Worm (Caenorhabditis elegans): Measurements from ENCODE around the gene glb-13.

glb-13 gene

ce11 chrX:12393786-12394308, 15.7 kb upstream of the glb-13 start, which contains the start of gene F17E5.2 (continued):
- TF ChIP-seq lsy-27 (tag; optimal IDR thresholded peaks at IDR 0.05; ENCODE audit: borderline replicate concordance, insufficient read depth) (no peak), C06A6.2 (GFP tag; conservative IDR thresholded peaks at IDR 0.05) (peak; percentile 70), madf-8 (GFP tag; conservative IDR thresholded peaks at IDR 0.05) (no peak), K12H6.12 (tag; optimal IDR thresholded peaks at IDR 0.05) (peak; percentile 88), ztf-6 (GFP tag; IDR thresholded peaks at IDR 0.05) (0 out of 2 replicates have a peak, but pooled peaks have one; percentile 5), sdz-38 (tag; optimal IDR thresholded peaks at IDR 0.05) (no peak), lag-1 (GFP tag; IDR thresholded peaks at IDR 0.05) (no peak), lir-1 (GFP tag; conservative IDR thresholded peaks at IDR 0.05) (peak; percentile 49; the same call in 1 of the 2 replicates), zim-3 (tag; optimal IDR thresholded peaks at IDR 0.05) (no peak), mcd-1 (GFP tag; IDR thresholded peaks at IDR 0.05) (no peak; the same call in 1 of the 2 replicates), bed-1 (GFP tag; IDR thresholded peaks at IDR 0.05) (no peak), F23B12.7 (tag; optimal IDR thresholded peaks at IDR 0.05; ENCODE audit: insufficient read depth) (peak; percentile 14), sea-2 (GFP tag; IDR thresholded peaks at IDR 0.05) (no peak), B0019.2 (GFP tag; conservative IDR thresholded peaks at IDR 0.05) (no peak), pbrm-1 (GFP tag; IDR thresholded peaks at IDR 0.05) (peak; percentile 86), ZK185.1 (tag; optimal IDR thresholded peaks at IDR 0.05; ENCODE audit: poor library complexity, severe bottlenecking) (peak; percentile 61), snpc-4 (GFP tag; optimal IDR thresholded peaks at IDR 0.05) (no peak), snpc-4 (tag; optimal IDR thresholded peaks at IDR 0.05) (peak in 2 of 4 experiments; percentile 51 to 80), tbx-9 (tag; optimal IDR thresholded peaks at IDR 0.05; ENCODE audit: borderline replicate concordance) (no peak), F10E7.11 (tag; optimal IDR thresholded peaks at IDR 0.05) (no peak), nfyb-1 (GFP tag; IDR thresholded peaks at IDR 0.05) (peak; percentile 83), lin-35 (GFP tag; optimal IDR thresholded peaks at IDR 0.05) (peak in 1 of 3 experiments; percentile 93), tlf-1 (GFP tag; optimal IDR thresholded peaks at IDR 0.05) (peak; percentile 53), nhr-27 (tag; optimal IDR thresholded peaks at IDR 0.05) (no peak), nhr-90 (tag; optimal IDR thresholded peaks at IDR 0.05) (no peak), nhr-80 (tag; optimal IDR thresholded peaks at IDR 0.05) (peak; percentile 94), hmg-1.2 (GFP tag; IDR thresholded peaks at IDR 0.05) (peak; percentile 87), nhr-120 (GFP tag; IDR thresholded peaks at IDR 0.05) (no peak), pha-4 (tag; optimal IDR thresholded peaks at IDR 0.05) (peak; percentile 27), let-526 (GFP tag; IDR thresholded peaks at IDR 0.05) (peak; percentile 47; the same call in 1 of the 2 replicates), Y67H2A.10 (GFP tag; conservative IDR thresholded peaks at IDR 0.05) (no peak), lin-26 (GFP tag; IDR thresholded peaks at IDR 0.05) (no peak; the same call in 1 of the 2 replicates), lin-40 (tag; optimal IDR thresholded peaks at IDR 0.05) (peak; percentile 93), B0035.1 (tag; optimal IDR thresholded peaks at IDR 0.05) (no peak), hmg-20 (GFP tag; IDR thresholded peaks at IDR 0.05) (0 out of 2 replicates have a peak, but pooled peaks have one; percentile 14), hlh-12 (tag; optimal IDR thresholded peaks at IDR 0.05) (no peak), ceh-79 (tag; optimal IDR thresholded peaks at IDR 0.05) (no peak), Y53G8AR.9 (GFP tag; conservative IDR thresholded peaks at IDR 0.05) (peak; percentile 75), K11D2.4 (GFP tag; IDR thresholded peaks at IDR 0.05) (peak; percentile 90), ztf-26 (tag; optimal IDR thresholded peaks at IDR 0.05) (peak; percentile 77), athp-1 (tag; optimal IDR thresholded peaks at IDR 0.05) (peak; percentile 6), die-1 (tag; optimal IDR thresholded peaks at IDR 0.05) (peak; percentile 8), attf-5 (GFP tag; optimal IDR thresholded peaks at IDR 0.05) (peak; percentile 86), tbp1 (GFP tag; optimal IDR thresholded peaks at IDR 0.05) (peak; percentile 64), attf-3 (GFP tag; conservative IDR thresholded peaks at IDR 0.05) (0 out of 2 replicates have a peak, but pooled peaks have one; percentile 32), madf-10 (tag; optimal IDR thresholded peaks at IDR 0.05) (peak; percentile 62), egl-18 (GFP tag; IDR thresholded peaks at IDR 0.05) (0 out of 2 replicates have a peak, but pooled peaks have one; percentile 61), atf-7 (tag; optimal IDR thresholded peaks at IDR 0.05) (peak; percentile 19)
